Worm (Caenorhabditis elegans) whole organism, L1 larva: ENCODE data around the gene irld-24.

Experiments used
- C16A3.4 ChIP-seq: fragments of 150-350 bp; optimal IDR thresholded peaks from 2 replicates; lab custom pipeline; 2014; ENCODE audit warnings: missing biosample characterization, missing genetic modification characterization
- Y116A8C.19 ChIP-seq: sonication (generic microtip); optimal IDR thresholded peaks from 2 replicates; lab custom pipeline; 2016; ENCODE audit warnings: missing compliant biosample characterization, missing genetic modification characterization, borderline replicate concordance
- aly-2 ChIP-seq: fragments of 150-350 bp; optimal IDR thresholded peaks from 2 replicates; lab custom pipeline; 2014; ENCODE audit warnings: missing biosample characterization, missing genetic modification characterization
- ama-1 ChIP-seq: fragments of 150-350 bp; optimal IDR thresholded peaks from 2 replicates; lab custom pipeline; 2014
- ceh-82 ChIP-seq, 3 experiments: fragments of 150-350 bp in 1 of 3; sonication (generic microtip) in 2 of 3; optimal IDR thresholded peaks; 2 replicates each; lab custom pipeline; 2014 to 2017; ENCODE audit warnings: missing biosample characterization in 3 of 3, missing genetic modification characterization in 3 of 3
- dsc-1 ChIP-seq: sonication (generic microtip); optimal IDR thresholded peaks from 2 replicates; lab custom pipeline; 2016; ENCODE audit warnings: mild to moderate bottlenecking, missing genetic modification characterization, missing compliant biosample characterization
- efl-1 ChIP-seq, 4 experiments: fragments of 150-350 bp; optimal IDR thresholded peaks in 3 of 4; peaks in 1 of 4; 1 replicate in 1 of 4; 2 replicates in 3 of 4; lab custom pipeline; 2014; ENCODE audit warnings: missing biosample characterization in 2 of 4, missing genetic modification characterization in 2 of 4, missing genetic modification reagents in 2 of 4
- efl-3 ChIP-seq: fragments of 200-800 bp; sonication (Bioruptor generic); optimal IDR thresholded peaks from 2 replicates; lab custom pipeline; 2018; ENCODE audit warnings: mild to moderate bottlenecking, missing genetic modification characterization, missing compliant biosample characterization
- egl-13 ChIP-seq: sonication (generic microtip); optimal IDR thresholded peaks from 2 replicates; lab custom pipeline; 2016; ENCODE audit warnings: missing genotype, missing genetic modification reagents, missing genetic modification characterization, missing compliant biosample characterization
- egl-27 ChIP-seq, 2 experiments: fragments of 150-350 bp in 1 of 2; sonication (generic microtip); optimal IDR thresholded peaks; 3 replicates each; lab custom pipeline; 2017 to 2018; ENCODE audit warnings: missing biosample characterization in 2 of 2, missing genetic modification characterization in 2 of 2, missing genetic modification reagents in 2 of 2
- elt-3 ChIP-seq, 6 experiments: fragments of 150-350 bp in 1 of 6; sonication (generic microtip); optimal IDR thresholded peaks; 2 replicates each; lab custom pipeline; 2017 to 2018; ENCODE audit warnings: missing biosample characterization in 6 of 6, missing genetic modification characterization in 6 of 6, inconsistent platforms in 1 of 6
- fkh-10 ChIP-seq: sonication (generic microtip); optimal IDR thresholded peaks from 2 replicates; lab custom pipeline; 2017; ENCODE audit warnings: missing biosample characterization, missing genetic modification reagents, missing genetic modification characterization
- hlh-4 ChIP-seq: sonication (generic microtip); optimal IDR thresholded peaks from 2 replicates; lab custom pipeline; 2016; ENCODE audit warnings: mild to moderate bottlenecking, missing genetic modification characterization, missing compliant biosample characterization
- irx-1 ChIP-seq: sonication (generic microtip); optimal IDR thresholded peaks from 2 replicates; lab custom pipeline; 2016; ENCODE audit warnings: missing genetic modification characterization, missing compliant biosample characterization
- isw-1 ChIP-seq: fragments of 200-800 bp; sonication (Bioruptor generic); IDR thresholded peaks from 2 replicates; pipeline ENCODE4 v1.3.6; 2022; ENCODE audit warnings: missing genetic modification characterization, missing compliant biosample characterization
- jun-1 ChIP-seq: fragments of 150-350 bp; optimal IDR thresholded peaks from 2 replicates; lab custom pipeline; 2014; ENCODE audit warnings: missing biosample characterization, missing genetic modification reagents, missing genetic modification characterization
- lin-13 ChIP-seq: fragments of 150-350 bp; optimal IDR thresholded peaks from 2 replicates; lab custom pipeline; 2014; ENCODE audit warnings: missing biosample characterization, missing genetic modification reagents, missing genetic modification characterization
- lin-14 ChIP-seq: fragments of 200-800 bp; sonication (Bioruptor generic); optimal IDR thresholded peaks from 2 replicates; lab custom pipeline; 2018; ENCODE audit warnings: mild to moderate bottlenecking, missing genetic modification characterization, moderate library complexity, missing compliant biosample characterization
- lin-35 ChIP-seq, 2 experiments: fragments of 150-350 bp; optimal IDR thresholded peaks; 2 replicates each; lab custom pipeline; 2014; ENCODE audit warnings: missing biosample characterization in 2 of 2, missing genetic modification characterization in 2 of 2, missing genetic modification reagents in 2 of 2
- lin-39 ChIP-seq: fragments of 150-350 bp; optimal IDR thresholded peaks from 2 replicates; lab custom pipeline; 2014; ENCODE audit warnings: missing biosample characterization, missing genetic modification reagents, missing genetic modification characterization
- lsy-2 ChIP-seq, 2 experiments: fragments of 150-350 bp; optimal IDR thresholded peaks; 2 replicates each; lab custom pipeline; 2014; ENCODE audit warnings: missing biosample characterization in 2 of 2, missing genetic modification characterization in 2 of 2
- mab-9 ChIP-seq: fragments of 200-800 bp; sonication (Bioruptor generic); IDR thresholded peaks from 2 replicates; pipeline ENCODE4 v1.3.6; 2022; ENCODE audit warnings: missing genetic modification reagents, missing genetic modification characterization, missing compliant biosample characterization
- mdl-1 ChIP-seq, 2 experiments: fragments of 150-350 bp; optimal IDR thresholded peaks; 2 replicates each; lab custom pipeline; 2014 to 2017; ENCODE audit warnings: missing biosample characterization in 2 of 2, missing genetic modification characterization in 2 of 2, inconsistent platforms in 1 of 2
- mef-2 ChIP-seq: fragments of 150-350 bp; optimal IDR thresholded peaks from 2 replicates; lab custom pipeline; 2014; ENCODE audit warnings: missing biosample characterization, missing genetic modification characterization
- nhr-19 ChIP-seq: fragments of 200-800 bp; sonication (Bioruptor generic); conservative IDR thresholded peaks from 2 replicates; pipeline ENCODE4 v1.3.6; 2022; ENCODE audit warnings: missing genetic modification characterization, missing compliant biosample characterization
- nhr-20 ChIP-seq: sonication (generic microtip); optimal IDR thresholded peaks from 2 replicates; lab custom pipeline; 2016; ENCODE audit warnings: mild to moderate bottlenecking, missing genetic modification characterization, missing compliant biosample characterization
- nhr-47 ChIP-seq: sonication (generic microtip); optimal IDR thresholded peaks from 2 replicates; lab custom pipeline; 2016; ENCODE audit warnings: mild to moderate bottlenecking, missing genetic modification characterization, moderate library complexity, missing compliant biosample characterization
- nhr-71 ChIP-seq: sonication (generic microtip); optimal IDR thresholded peaks from 2 replicates; lab custom pipeline; 2016; ENCODE audit warnings: mild to moderate bottlenecking, missing genetic modification characterization, moderate library complexity, missing compliant biosample characterization
- nhr-76 ChIP-seq: sonication (generic microtip); optimal IDR thresholded peaks from 2 replicates; lab custom pipeline; 2017; ENCODE audit warnings: missing biosample characterization, missing genetic modification characterization
- nhr-84 ChIP-seq: sonication (generic microtip); optimal IDR thresholded peaks from 2 replicates; lab custom pipeline; 2017; ENCODE audit warnings: missing biosample characterization, missing genetic modification characterization
- pag-3 ChIP-seq: sonication (generic microtip); optimal IDR thresholded peaks from 2 replicates; lab custom pipeline; 2017; ENCODE audit warnings: missing genetic modification characterization, mild to moderate bottlenecking, missing compliant biosample characterization, antibody characterized with exemption, borderline replicate concordance; ENCODE audit not compliant: insufficient read depth
- pqm-1 ChIP-seq: sonication (generic microtip); optimal IDR thresholded peaks from 3 replicates; lab custom pipeline; 2017; ENCODE audit warnings: missing biosample characterization, missing genetic modification characterization
- rnt-1 ChIP-seq: sonication (generic microtip); optimal IDR thresholded peaks from 2 replicates; lab custom pipeline; 2016; ENCODE audit warnings: mild to moderate bottlenecking, missing genetic modification characterization, moderate library complexity, missing compliant biosample characterization
- skn-1 ChIP-seq: fragments of 150-350 bp; optimal IDR thresholded peaks from 2 replicates; lab custom pipeline; 2014; ENCODE audit warnings: missing biosample characterization, missing genetic modification characterization
- snu-23 ChIP-seq: sonication (generic microtip); optimal IDR thresholded peaks from 2 replicates; lab custom pipeline; 2016; ENCODE audit warnings: missing genetic modification characterization, missing compliant biosample characterization
- sox-4 ChIP-seq: sonication (generic microtip); optimal IDR thresholded peaks from 2 replicates; lab custom pipeline; 2016; ENCODE audit warnings: missing genetic modification characterization, missing compliant biosample characterization
- sptf-1 ChIP-seq: fragments of 150-350 bp; optimal IDR thresholded peaks from 2 replicates; lab custom pipeline; 2014; ENCODE audit warnings: missing biosample characterization, missing genetic modification characterization
- sup-37 ChIP-seq: fragments of 200-800 bp; sonication (Bioruptor generic); optimal IDR thresholded peaks from 2 replicates; lab custom pipeline; 2018; ENCODE audit warnings: mild to moderate bottlenecking, missing genetic modification characterization, missing compliant biosample characterization
- swsn-7 ChIP-seq: sonication (generic microtip); optimal IDR thresholded peaks from 2 replicates; lab custom pipeline; 2016; ENCODE audit warnings: missing genetic modification characterization, missing compliant biosample characterization
- tbx-2 ChIP-seq: sonication (generic microtip); optimal IDR thresholded peaks from 2 replicates; lab custom pipeline; 2016; ENCODE audit warnings: missing genetic modification characterization, missing compliant biosample characterization
- unc-130 ChIP-seq: fragments of 150-350 bp; optimal IDR thresholded peaks from 2 replicates; lab custom pipeline; 2017; ENCODE audit warnings: missing biosample characterization, missing genetic modification characterization, inconsistent platforms
- unc-86 ChIP-seq: sonication (generic microtip); optimal IDR thresholded peaks from 2 replicates; lab custom pipeline; 2016; ENCODE audit warnings: missing genetic modification characterization, missing compliant biosample characterization
- vab-15 ChIP-seq: sonication (generic microtip); optimal IDR thresholded peaks from 2 replicates; lab custom pipeline; 2017; ENCODE audit warnings: missing genotype, mild to moderate bottlenecking, missing genetic modification characterization, missing compliant biosample characterization
- xbp-1 ChIP-seq: sonication (generic microtip); optimal IDR thresholded peaks from 2 replicates; lab custom pipeline; 2016; ENCODE audit warnings: missing genetic modification characterization, missing compliant biosample characterization
- zag-1 ChIP-seq: fragments of 150-350 bp; optimal IDR thresholded peaks from 2 replicates; lab custom pipeline; 2014; ENCODE audit warnings: missing biosample characterization, missing genetic modification characterization
- ztf-4 ChIP-seq: fragments of 150-350 bp; optimal IDR thresholded peaks from 2 replicates; lab custom pipeline; 2014; ENCODE audit warnings: missing biosample characterization, missing genetic modification characterization

irld-24 gene

ce11 chrX:14016698-14017097, 30.3 kb downstream of the irld-24 start:
- TF ChIP-seq nhr-84 (tag; lab: Kevin White, UChicago) (no peak), dsc-1 (tag; lab: Kevin White, UChicago) (peak; percentile 58), snu-23 (GFP tag; lab: Kevin White, UChicago) (peak; percentile 71), ama-1 (lab: Kevin White, UChicago) (no peak), lin-13 (GFP tag; lab: Kevin White, UChicago) (peak; percentile 18), nhr-20 (tag; lab: Kevin White, UChicago) (peak; percentile 38), lsy-2 (tag; optimal IDR thresholded peaks at IDR 0.05; lab: Kevin White, UChicago) (peak; percentile 38 to 69), vab-15 (tag; lab: Kevin White, UChicago) (no peak), sup-37 (GFP tag; lab: Kevin White, UChicago) (peak; percentile 7), lin-35 (GFP tag; optimal IDR thresholded peaks at IDR 0.05; lab: Kevin White, UChicago) (peak in 1 of 2 experiments; percentile 59), tbx-2 (tag; lab: Kevin White, UChicago) (peak; percentile 71), nhr-19 (peak; percentile 55), skn-1 (tag; lab: Kevin White, UChicago) (no peak), ztf-4 (peak; percentile 13), efl-3 (no peak), unc-86 (tag; lab: Kevin White, UChicago) (peak; percentile 65), fkh-10 (GFP tag; lab: Kevin White, UChicago) (peak; percentile 79), efl-1 (optimal IDR thresholded peaks at IDR 0.05; lab: Kevin White, UChicago) (peak; percentile 25 to 45), efl-1 (GFP tag; optimal IDR thresholded peaks at IDR 0.05 in 1 of 2; lab: Kevin White, UChicago) (no peak), nhr-47 (peak; percentile 61), Y116A8C.19 (no peak), lin-14 (GFP tag; lab: Kevin White, UChicago) (peak; percentile 96), hlh-4 (tag; lab: Kevin White, UChicago) (no peak), sptf-1 (no peak), elt-3 (tag; optimal IDR thresholded peaks at IDR 0.05; lab: Kevin White, UChicago) (no peak), zag-1 (tag; lab: Kevin White, UChicago) (peak; percentile 48), jun-1 (tag; lab: Kevin White, UChicago) (peak; percentile 8), sox-4 (tag; lab: Kevin White, UChicago) (no peak), mdl-1 (tag; optimal IDR thresholded peaks at IDR 0.05; lab: Kevin White, UChicago) (peak; percentile 9 to 15), nhr-76 (tag; lab: Kevin White, UChicago) (no peak), lin-39 (tag; lab: Kevin White, UChicago) (peak; percentile 66), pag-3 (peak; percentile 92), isw-1 (GFP tag; lab: Robert Waterston, UW) (peak; percentile 46), aly-2 (tag; lab: Kevin White, UChicago) (no peak), mef-2 (peak; percentile 12), rnt-1 (tag; lab: Kevin White, UChicago) (peak; percentile 66), irx-1 (tag; lab: Kevin White, UChicago) (peak; percentile 10), egl-13 (tag; lab: Kevin White, UChicago) (peak; percentile 57), C16A3.4 (tag; lab: Kevin White, UChicago) (peak; percentile 13), mab-9 (GFP tag; lab: Robert Waterston, UW) (peak; percentile 45; the same call in 1 of the 2 replicates), ceh-82 (tag; optimal IDR thresholded peaks at IDR 0.05; lab: Kevin White, UChicago) (peak in 1 of 3 experiments; percentile 75), egl-27 (tag; optimal IDR thresholded peaks at IDR 0.05; lab: Kevin White, UChicago) (no peak), pqm-1 (no peak), nhr-71 (tag; lab: Kevin White, UChicago) (peak; percentile 90), swsn-7 (tag; lab: Kevin White, UChicago) (peak; percentile 69), unc-130 (tag; lab: Kevin White, UChicago) (peak; percentile 45), xbp-1 (tag; lab: Kevin White, UChicago) (peak; percentile 54)
